Fruit fly (Drosophila melanogaster): ENCODE data around the gene CG13005.
A peak's percentile ranks its signal among the peaks of the same experiment; 100 is the strongest.

The CG13005 gene

dm6 chrX:16772882-16773827 lies 30.3 kb upstream of the CG13005 start (continued):
- peak; percentile 59; the same call in 1 of the 2 replicates for TF ChIP-seq sob (GFP tag; IDR thresholded peaks at IDR 0.05)
- TF ChIP-seq Chrac-16 (GFP tag; optimal IDR thresholded peaks at IDR 0.05), result peak; percentile 28
- 0 out of 2 replicates have a peak, but pooled peaks have one; percentile 15 for TF ChIP-seq ro (GFP tag; IDR thresholded peaks at IDR 0.05)
- no peak for TF ChIP-seq fru (optimal IDR thresholded peaks at IDR 0.05)
- TF ChIP-seq CG8290 (GFP tag; optimal IDR thresholded peaks at IDR 0.05), result peak; percentile 46
- TF ChIP-seq CG8290 (tag; optimal IDR thresholded peaks at IDR 0.05), result no peak
- TF ChIP-seq sens (GFP tag), result peak; percentile 96
- TF ChIP-seq CG1603 (tag; optimal IDR thresholded peaks at IDR 0.05), result peak; percentile 72
- TF ChIP-seq CG11504 (tag; optimal IDR thresholded peaks at IDR 0.05), result peak; percentile 71
- peak; percentile 77 for TF ChIP-seq sisA (GFP tag; IDR thresholded peaks at IDR 0.05)
- no peak for TF ChIP-seq NfI (GFP tag; optimal IDR thresholded peaks at IDR 0.05)
- TF ChIP-seq CG18011 (GFP tag; optimal IDR thresholded peaks at IDR 0.05), result no peak
- no peak for TF ChIP-seq Hmx (GFP tag; optimal IDR thresholded peaks at IDR 0.05)
- no peak for TF ChIP-seq Kr (GFP tag; optimal IDR thresholded peaks at IDR 0.05)
- peak; percentile 62; the same call in 1 of the 2 replicates for TF ChIP-seq dati (GFP tag; IDR thresholded peaks at IDR 0.05)
- TF ChIP-seq CG6272 (GFP tag; IDR thresholded peaks at IDR 0.05), result 0 out of 2 replicates have a peak, but pooled peaks have one; percentile 42
- TF ChIP-seq CG4854 (GFP tag; optimal IDR thresholded peaks at IDR 0.05), result peak; percentile 5
- no peak for TF ChIP-seq CG11398 (GFP tag; optimal IDR thresholded peaks at IDR 0.05)
- TF ChIP-seq az2 (GFP tag; optimal IDR thresholded peaks at IDR 0.05), result peak; percentile 55
- peak; percentile 30 for TF ChIP-seq HHEX (GFP tag; optimal IDR thresholded peaks at IDR 0.05)
- no peak for TF ChIP-seq HmgD (GFP tag; optimal IDR thresholded peaks at IDR 0.05)
- peak; percentile 85 for TF ChIP-seq ara (GFP tag; IDR thresholded peaks at IDR 0.05)
- TF ChIP-seq org-1 (GFP tag; optimal IDR thresholded peaks at IDR 0.05), result peak; percentile 44
- TF ChIP-seq ken (GFP tag; IDR thresholded peaks at IDR 0.05), result peak; percentile 46; the same call in 1 of the 3 replicates
- TF ChIP-seq hbn (GFP tag; IDR thresholded peaks at IDR 0.05; ENCODE audit: partially characterized antibody), result no peak
- peak; percentile 63 for TF ChIP-seq CG17328 (GFP tag; IDR thresholded peaks at IDR 0.05)
- TF ChIP-seq dmrt99B (tag; optimal IDR thresholded peaks at IDR 0.05), result peak; percentile 61
- no peak for TF ChIP-seq sqz (GFP tag; optimal IDR thresholded peaks at IDR 0.05)
- no peak for TF ChIP-seq CG14860 (GFP tag; IDR thresholded peaks at IDR 0.05; ENCODE audit: partially characterized antibody)
- no peak for TF ChIP-seq Abd-B (GFP tag; optimal IDR thresholded peaks at IDR 0.05)
- peak; percentile 34 for TF ChIP-seq CG12391 (tag; optimal IDR thresholded peaks at IDR 0.05)

- TF ChIP-seq dmrt11E (tag; optimal IDR thresholded peaks at IDR 0.05), result peak; percentile 14
- peak; percentile 95 for TF ChIP-seq twi (tag; optimal IDR thresholded peaks at IDR 0.05)
- TF ChIP-seq sens (GFP tag), result peak; percentile 67
- TF ChIP-seq Xrp1 (GFP tag; IDR thresholded peaks at IDR 0.05), result no peak
- peak; percentile 97 for TF ChIP-seq CG8388 (GFP tag; optimal IDR thresholded peaks at IDR 0.05)
- peak in 1 of 3 experiments; percentile 1 for TF ChIP-seq lola (GFP tag; optimal IDR thresholded peaks at IDR 0.05)
- peak; percentile 12; the same call in 1 of the 3 replicates for TF ChIP-seq CG2199 (GFP tag; IDR thresholded peaks at IDR 0.05)
- no peak for TF ChIP-seq bcd (GFP tag; optimal IDR thresholded peaks at IDR 0.05)
- TF ChIP-seq cg (GFP tag; optimal IDR thresholded peaks at IDR 0.05), result peak; percentile 19
Measured at dm6 chrX:16774201-16775061, 29.0 kb upstream of the CG13005 start.

Measured in whole organism, embryonic.